Fruit fly (Drosophila melanogaster): ENCODE results near the gene Caf1-180.

Caf1-180 gene

dm6 chrX:8574672-8575350, 31.3 kb downstream of the Caf1-180 start (continued):
- no peak for TF ChIP-seq da (GFP tag; optimal IDR thresholded peaks at IDR 0.05)
- peak; percentile 50 for TF ChIP-seq CG1603 (tag; optimal IDR thresholded peaks at IDR 0.05)
- TF ChIP-seq CG17359 (tag; optimal IDR thresholded peaks at IDR 0.05), result peak; percentile 51
- TF ChIP-seq CG10209 (GFP tag; optimal IDR thresholded peaks at IDR 0.05), result peak; percentile 13
- peak; percentile 38 for TF ChIP-seq CG15514 (GFP tag; optimal IDR thresholded peaks at IDR 0.05)
- peak; percentile 50 for TF ChIP-seq Drgx (GFP tag; IDR thresholded peaks at IDR 0.05)
- TF ChIP-seq zfh2 (GFP tag; optimal IDR thresholded peaks at IDR 0.05), result peak; percentile 31
- peak; percentile 47; the same call in 2 of the 3 replicates for TF ChIP-seq Mrtf (GFP tag; IDR thresholded peaks at IDR 0.05)
- no peak for TF ChIP-seq Neu2 (GFP tag; optimal IDR thresholded peaks at IDR 0.05; ENCODE audit: borderline replicate concordance)
- TF ChIP-seq CG1832 (GFP tag; optimal IDR thresholded peaks at IDR 0.05), result peak; percentile 40
- peak; percentile 49 for TF ChIP-seq CG11504 (tag; optimal IDR thresholded peaks at IDR 0.05)
- TF ChIP-seq crol (GFP tag; IDR thresholded peaks at IDR 0.05), result no peak
- peak in 1 of 2 experiments; percentile 88 for TF ChIP-seq eve (GFP tag; optimal IDR thresholded peaks at IDR 0.05)
- peak; percentile 44 for TF ChIP-seq BtbVII (GFP tag; optimal IDR thresholded peaks at IDR 0.05)
- peak; percentile 4 for TF ChIP-seq D19A (tag; optimal IDR thresholded peaks at IDR 0.05)
- peak; percentile 59; the same call in 1 of the 2 replicates for TF ChIP-seq vvl (GFP tag; IDR thresholded peaks at IDR 0.05)
- TF ChIP-seq HLH4C (GFP tag; IDR thresholded peaks at IDR 0.05; ENCODE audit: partially characterized antibody), result no peak
- peak; percentile 37 for TF ChIP-seq CG6813 (GFP tag; optimal IDR thresholded peaks at IDR 0.05)
- 0 out of 2 replicates have a peak, but pooled peaks have one; percentile 17 for TF ChIP-seq dimm (GFP tag; IDR thresholded peaks at IDR 0.05)
- peak; percentile 86 for TF ChIP-seq CG4360 (GFP tag; IDR thresholded peaks at IDR 0.05)
- TF ChIP-seq CG9727 (GFP tag; optimal IDR thresholded peaks at IDR 0.05), result peak; percentile 35
- peak; percentile 44; the same call in 2 of the 3 replicates for TF ChIP-seq Aef1 (GFP tag; IDR thresholded peaks at IDR 0.05)
- TF ChIP-seq dpn (GFP tag; optimal IDR thresholded peaks at IDR 0.05), result peak; percentile 4 to 26
- peak; percentile 36 for TF ChIP-seq zf30C (GFP tag; optimal IDR thresholded peaks at IDR 0.05)
- no peak; the same call in 1 of the 2 replicates for TF ChIP-seq chm (GFP tag; IDR thresholded peaks at IDR 0.05)
- TF ChIP-seq Poxn (GFP tag; IDR thresholded peaks at IDR 0.05), result no peak
- TF ChIP-seq Dll (GFP tag; IDR thresholded peaks at IDR 0.05; ENCODE audit: partially characterized antibody), result no peak
- TF ChIP-seq exex (tag; optimal IDR thresholded peaks at IDR 0.05), result peak; percentile 25
- TF ChIP-seq unpg (GFP tag; optimal IDR thresholded peaks at IDR 0.05), result peak; percentile 45
- TF ChIP-seq Doc3 (GFP tag; IDR thresholded peaks at IDR 0.05; ENCODE audit: partially characterized antibody), result no peak
- TF ChIP-seq mirr (GFP tag; optimal IDR thresholded peaks at IDR 0.05), result peak; percentile 21
- 0 out of 2 replicates have a peak, but pooled peaks have one; percentile 34 for TF ChIP-seq CG17328 (GFP tag; IDR thresholded peaks at IDR 0.05)
- TF ChIP-seq CG11695 (GFP tag; IDR thresholded peaks at IDR 0.05), result 0 out of 3 replicates have a peak, but pooled peaks have one; percentile 33
- TF ChIP-seq CG12391 (tag; optimal IDR thresholded peaks at IDR 0.05), result peak; percentile 52
- TF ChIP-seq CG12219 (GFP tag; optimal IDR thresholded peaks at IDR 0.05), result peak; percentile 14
- 0 out of 2 replicates have a peak, but pooled peaks have one; percentile 31 for TF ChIP-seq H2.0 (GFP tag; IDR thresholded peaks at IDR 0.05)
- peak; percentile 37; the same call in 1 of the 3 replicates for TF ChIP-seq zfh1 (GFP tag; IDR thresholded peaks at IDR 0.05)
- peak; percentile 7 for TF ChIP-seq Kr (GFP tag; optimal IDR thresholded peaks at IDR 0.05)
- TF ChIP-seq Xbp1 (GFP tag; optimal IDR thresholded peaks at IDR 0.05), result peak; percentile 5
- TF ChIP-seq CG43689 (GFP tag; IDR thresholded peaks at IDR 0.05), result no peak
- TF ChIP-seq CG7786 (GFP tag; optimal IDR thresholded peaks at IDR 0.05), result peak; percentile 15
- peak; percentile 53 for TF ChIP-seq Hmr (GFP tag; optimal IDR thresholded peaks at IDR 0.05)
- TF ChIP-seq Nf-YC (tag; optimal IDR thresholded peaks at IDR 0.05), result no peak
- no peak for TF ChIP-seq Nf-YA (GFP tag; IDR thresholded peaks at IDR 0.05)
- TF ChIP-seq CG13424 (tag; optimal IDR thresholded peaks at IDR 0.05), result peak; percentile 18
- peak; percentile 34 for TF ChIP-seq lab (GFP tag; optimal IDR thresholded peaks at IDR 0.05)
- TF ChIP-seq CG10979 (tag; optimal IDR thresholded peaks at IDR 0.05), result peak; percentile 11
- TF ChIP-seq cato (GFP tag; optimal IDR thresholded peaks at IDR 0.05; ENCODE audit: borderline replicate concordance), result no peak
